Worm (Caenorhabditis elegans) whole organism, L4/young adult: Measurements from ENCODE around the gene emb-1.

ENCODE experiments used
- W03F9.2 ChIP-seq: fragments of 150-350 bp; optimal IDR thresholded peaks from 2 replicates; lab custom pipeline; 2014; ENCODE audit warnings: missing biosample characterization, missing genetic modification characterization
- dao-5 ChIP-seq: sonication (generic microtip); optimal IDR thresholded peaks from 2 replicates; lab custom pipeline; 2016; ENCODE audit warnings: missing genotype, missing genetic modification characterization, moderate library complexity, missing compliant biosample characterization
- him-1 ChIP-seq: sonication (generic microtip); optimal IDR thresholded peaks from 2 replicates; lab custom pipeline; 2016; ENCODE audit warnings: missing genotype, missing genetic modification reagents, missing genetic modification characterization, missing compliant biosample characterization

The emb-1 gene

DNA sequence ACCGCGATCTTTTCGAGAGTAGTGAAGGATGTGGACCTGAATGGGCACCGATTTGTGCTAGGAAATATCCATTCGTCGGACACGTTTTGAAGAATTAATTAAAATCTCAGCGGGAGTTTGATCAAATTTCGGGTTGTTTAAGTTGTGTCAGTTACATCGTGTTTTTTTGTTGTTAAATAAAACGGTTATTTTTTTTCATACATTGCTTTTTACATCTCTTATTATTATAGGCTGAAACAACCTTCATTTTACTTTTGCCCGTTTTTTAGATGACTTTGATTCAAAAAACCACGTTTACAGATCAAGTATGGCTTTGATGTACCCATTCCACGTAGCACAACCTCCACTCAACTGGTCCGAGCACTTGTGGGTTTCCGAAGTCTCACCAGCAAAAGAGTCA lies at the start of gene emb-1:
emb-1 (plus strand) TSS at position 301 of the 400 bp plus-strand sequence.
- TF ChIP-seq dao-5 (no peak), him-1 (tag; lab: Kevin White, UChicago) (no peak), W03F9.2 (tag; lab: Kevin White, UChicago) (no peak)

DNA sequence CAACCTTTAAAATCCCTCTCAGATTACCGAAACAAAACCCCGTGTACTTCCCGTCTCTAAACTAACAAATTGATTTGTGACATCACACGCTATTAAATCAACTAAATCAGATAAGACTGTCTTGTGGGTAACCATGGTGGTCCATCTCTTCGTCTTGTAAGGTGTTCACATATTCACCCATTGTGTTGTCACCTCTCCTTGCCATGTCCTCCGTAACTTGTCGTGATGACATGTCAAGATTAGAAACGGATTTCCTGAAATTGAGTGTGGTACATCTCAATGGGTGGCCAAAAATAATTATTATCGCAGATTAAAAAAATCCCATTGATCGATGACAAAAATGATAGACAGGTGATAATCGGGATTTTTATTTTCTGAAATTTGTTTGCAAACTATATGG lies 48.9 kb upstream of the emb-1 start:
- TF ChIP-seq W03F9.2 (tag; lab: Kevin White, UChicago) (no peak), him-1 (tag; lab: Kevin White, UChicago) (no peak), dao-5 (no peak)

DNA sequence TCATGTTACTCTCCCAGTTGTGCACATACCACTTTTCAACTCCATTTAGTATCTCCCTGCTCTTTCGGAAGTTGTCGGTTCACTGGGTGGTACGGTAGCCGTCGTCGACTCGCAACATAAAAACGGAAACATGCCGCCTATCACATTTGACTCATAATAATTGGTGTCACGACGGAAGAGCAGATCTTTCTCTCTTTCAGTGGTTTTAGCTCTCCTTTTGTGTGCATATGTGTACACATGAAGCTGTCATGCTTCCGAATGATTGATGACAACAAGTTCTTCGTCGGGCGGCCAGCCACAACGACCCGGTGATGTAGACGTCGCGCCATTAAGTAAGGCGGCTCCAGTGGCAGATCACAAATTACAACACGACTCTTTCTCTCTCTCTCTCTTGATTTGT lies 47.5 kb upstream of the emb-1 start:
- TF ChIP-seq W03F9.2 (tag; lab: Kevin White, UChicago) (no peak), dao-5 (no peak), him-1 (tag; lab: Kevin White, UChicago) (no peak)

DNA sequence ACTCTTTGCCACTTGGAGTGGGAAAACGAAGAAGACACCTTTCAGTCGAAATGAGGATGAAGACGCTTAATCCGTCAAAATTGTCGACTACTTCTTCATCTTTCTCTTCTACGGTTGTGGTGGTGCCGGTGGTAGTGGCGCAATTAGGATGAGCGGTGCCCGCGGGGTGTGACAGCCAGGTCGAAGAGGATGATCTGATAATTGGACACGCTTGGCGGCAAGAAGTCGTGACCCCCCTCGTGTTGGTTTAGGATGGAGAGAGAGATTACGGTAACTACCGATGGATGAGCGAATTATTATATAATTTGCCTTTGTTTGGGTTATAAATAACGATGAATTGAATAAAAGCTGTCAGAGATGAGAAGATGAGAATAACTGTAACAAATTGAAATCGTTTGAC lies 46.3 kb upstream of the emb-1 start:
- TF ChIP-seq W03F9.2 (tag; lab: Kevin White, UChicago) (no peak), dao-5 (no peak), him-1 (tag; lab: Kevin White, UChicago) (no peak)

DNA sequence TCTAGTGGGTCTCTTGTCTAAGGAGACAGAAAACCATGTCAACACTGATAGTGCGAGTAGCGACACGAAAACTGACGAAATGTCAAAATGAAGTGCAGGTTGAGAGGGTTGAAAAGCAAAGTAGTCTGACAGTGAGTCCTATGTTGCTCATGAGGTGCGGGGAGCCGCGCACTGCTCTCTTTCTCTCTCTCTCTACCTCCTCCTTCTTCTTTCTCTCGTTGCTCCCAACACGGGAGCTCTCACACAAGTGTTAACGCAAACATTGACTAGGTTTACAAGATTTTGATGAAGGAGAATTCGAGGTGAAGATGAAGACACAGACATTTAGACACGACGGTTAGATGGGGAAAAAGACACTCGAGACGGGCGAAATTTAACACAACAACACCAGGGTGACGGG lies 44.0 kb upstream of the emb-1 start:
- TF ChIP-seq W03F9.2 (tag; lab: Kevin White, UChicago) (no peak), him-1 (tag; lab: Kevin White, UChicago) (no peak), dao-5 (no peak)

DNA sequence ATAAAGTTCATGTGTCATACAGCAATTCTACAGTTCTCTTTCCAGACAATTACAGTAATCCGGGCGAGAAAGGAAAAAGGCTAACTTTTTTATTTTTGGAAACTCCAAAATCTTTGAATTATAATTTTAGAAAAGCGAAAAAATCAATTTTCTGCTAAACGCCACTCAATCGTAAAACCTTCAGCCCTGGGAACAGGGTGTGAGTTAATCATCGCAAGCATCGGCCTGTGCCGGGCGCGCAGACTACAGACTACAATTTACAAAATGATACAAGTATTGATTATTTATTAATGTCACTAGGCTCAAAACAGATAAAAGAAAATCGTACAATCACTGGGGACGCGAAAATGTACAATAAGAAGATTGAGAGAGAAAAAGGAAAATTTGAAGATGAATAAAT lies 42.6 kb upstream of the emb-1 start:
- TF ChIP-seq W03F9.2 (tag; lab: Kevin White, UChicago) (no peak), him-1 (tag; lab: Kevin White, UChicago) (no peak), dao-5 (no peak)

DNA sequence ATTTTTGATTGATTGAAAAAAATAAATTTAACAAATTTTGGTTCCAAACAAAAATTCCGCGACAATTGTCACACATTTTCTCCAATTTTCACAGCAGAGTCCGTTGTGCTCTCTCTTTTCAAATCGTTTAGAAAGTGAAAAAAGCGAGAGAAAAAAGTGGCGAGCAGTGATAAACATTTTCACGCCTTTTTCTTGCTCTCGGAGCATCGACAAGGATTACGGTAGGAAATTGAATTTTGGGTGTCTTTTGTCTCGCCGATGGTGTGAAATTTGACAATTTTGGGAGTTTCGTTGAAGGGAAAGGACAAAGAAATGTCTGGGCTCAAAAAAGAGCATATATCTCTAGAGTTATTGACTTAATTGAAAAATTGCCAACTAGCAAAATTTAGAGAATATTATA lies 38.7 kb upstream of the emb-1 start:
- TF ChIP-seq W03F9.2 (tag; lab: Kevin White, UChicago), result no peak
- TF ChIP-seq dao-5, result no peak
- TF ChIP-seq him-1 (tag; lab: Kevin White, UChicago), result no peak

DNA sequence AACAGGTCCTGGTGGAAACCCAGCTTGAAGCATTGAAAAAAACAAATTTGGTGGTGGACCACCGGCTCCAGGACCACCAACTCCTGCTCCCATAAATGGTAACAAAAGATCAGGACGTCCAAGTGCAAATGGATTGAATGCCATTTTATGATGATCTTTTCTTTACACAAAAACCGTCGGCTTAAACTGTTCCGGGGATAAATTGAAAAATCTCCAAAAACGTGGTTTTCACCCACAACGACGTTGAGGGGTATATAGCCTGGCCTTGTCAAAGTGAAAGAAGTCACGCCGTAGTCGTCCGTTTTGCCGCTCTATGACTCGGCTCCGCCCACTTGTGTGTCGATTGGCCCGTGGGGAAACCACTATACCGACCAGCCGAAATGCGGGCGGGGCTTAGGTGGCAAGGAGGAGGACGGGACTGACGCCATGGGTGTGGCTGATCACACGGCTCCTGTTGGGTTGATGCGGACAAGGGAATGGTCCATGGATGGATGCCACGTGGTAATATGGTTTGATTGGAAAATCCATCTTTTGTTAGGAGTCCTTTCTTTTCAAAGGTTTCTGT lies 37.1 kb upstream of the emb-1 start, which contains the start of gene tbx-2:
tbx-2 (minus strand) TSS at position 264 of the 565 bp plus-strand sequence.
- TF ChIP-seq dao-5 (no peak), him-1 (tag; lab: Kevin White, UChicago) (no peak), W03F9.2 (tag; lab: Kevin White, UChicago) (no peak)

DNA sequence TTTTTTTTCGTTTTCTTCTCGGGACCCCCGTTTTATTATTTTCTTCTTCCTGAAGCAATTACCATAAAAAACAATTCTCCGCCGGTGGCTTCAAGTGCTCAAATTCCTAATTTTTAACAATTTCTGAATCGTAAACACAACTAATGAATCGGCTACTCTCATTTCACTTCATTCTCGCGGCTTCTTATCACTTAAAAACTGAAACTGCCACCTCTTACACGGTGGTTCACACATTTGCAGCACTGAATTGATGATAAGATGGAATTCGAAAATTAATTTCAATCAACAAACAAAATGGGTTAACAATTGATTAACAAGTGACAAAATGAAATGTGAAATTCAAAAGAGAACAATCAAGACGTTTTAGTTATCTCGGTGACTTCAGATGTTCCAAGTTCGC lies 36.1 kb upstream of the emb-1 start:
- no peak for TF ChIP-seq him-1 (tag; lab: Kevin White, UChicago)
- no peak for TF ChIP-seq W03F9.2 (tag; lab: Kevin White, UChicago)
- no peak for TF ChIP-seq dao-5

DNA sequence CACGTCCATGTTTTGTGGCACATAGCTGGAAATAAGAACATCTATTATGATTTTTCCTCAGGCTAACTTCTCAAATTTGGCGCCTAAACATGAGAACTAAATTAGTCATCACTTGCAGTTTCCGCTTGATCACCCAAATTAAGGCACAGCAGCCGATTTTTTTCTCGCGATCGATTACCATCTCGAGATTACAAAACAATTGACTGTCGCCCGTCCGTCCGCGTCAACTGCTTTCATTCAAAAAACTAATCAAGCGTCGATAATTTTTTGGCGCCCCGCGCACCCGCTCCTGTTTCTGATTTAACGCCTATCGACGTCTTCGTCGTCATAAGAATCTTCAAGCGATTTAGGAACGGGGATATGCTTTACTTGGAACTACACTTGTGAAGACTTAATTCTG lies 35.6 kb upstream of the emb-1 start:
- no peak for TF ChIP-seq dao-5
- no peak for TF ChIP-seq W03F9.2 (tag; lab: Kevin White, UChicago)
- no peak for TF ChIP-seq him-1 (tag; lab: Kevin White, UChicago)

DNA sequence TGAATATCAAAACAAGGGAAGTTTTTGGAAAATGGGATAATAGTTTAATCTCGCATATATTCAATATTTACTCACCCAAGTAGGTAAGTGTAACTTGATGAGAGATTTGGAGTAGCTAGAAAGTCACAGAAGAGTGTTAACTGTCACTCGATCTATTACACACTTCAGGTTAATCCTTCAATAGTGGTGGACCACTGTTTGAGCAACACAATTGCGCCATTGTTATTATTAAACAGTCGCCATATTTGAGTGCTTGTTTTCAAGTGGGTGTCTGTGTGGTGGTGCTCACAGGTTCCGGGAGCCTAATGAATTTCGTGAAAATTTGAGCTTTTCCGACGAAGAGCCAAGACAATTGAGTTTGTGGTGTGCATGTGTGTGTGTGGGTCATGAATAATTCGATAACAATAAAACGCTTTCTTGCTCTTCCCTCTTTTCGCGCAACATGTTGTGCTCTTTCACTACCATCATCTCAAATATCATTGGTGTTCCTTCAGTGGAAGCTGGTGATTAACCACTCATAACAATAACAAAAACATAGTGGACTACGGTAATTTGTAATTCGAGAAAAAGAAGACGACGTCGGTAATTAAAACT lies 34.2 kb upstream of the emb-1 start:
- no peak for TF ChIP-seq W03F9.2 (tag; lab: Kevin White, UChicago)
- TF ChIP-seq dao-5, result no peak
- no peak for TF ChIP-seq him-1 (tag; lab: Kevin White, UChicago)

DNA sequence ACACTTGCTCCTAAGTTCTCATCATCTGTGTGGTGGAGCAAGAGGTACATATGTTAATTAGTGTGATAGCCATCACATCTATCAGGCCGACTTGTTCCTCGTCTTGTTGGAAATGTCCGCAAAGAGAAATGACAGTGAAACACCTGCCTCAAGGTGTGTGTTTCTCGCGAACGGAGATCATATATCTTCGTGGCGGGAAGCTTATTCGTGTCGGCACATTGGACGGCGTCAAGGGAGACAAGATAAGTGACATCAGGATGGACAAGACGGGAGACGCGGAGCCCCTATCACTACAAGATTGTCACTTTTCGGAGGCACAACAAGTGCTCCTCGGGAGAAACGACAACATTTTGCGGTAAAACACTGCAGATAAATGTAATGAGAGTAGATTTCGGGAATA lies 33.5 kb upstream of the emb-1 start:
- TF ChIP-seq W03F9.2 (tag; lab: Kevin White, UChicago) (no peak), him-1 (tag; lab: Kevin White, UChicago) (no peak), dao-5 (no peak)

DNA sequence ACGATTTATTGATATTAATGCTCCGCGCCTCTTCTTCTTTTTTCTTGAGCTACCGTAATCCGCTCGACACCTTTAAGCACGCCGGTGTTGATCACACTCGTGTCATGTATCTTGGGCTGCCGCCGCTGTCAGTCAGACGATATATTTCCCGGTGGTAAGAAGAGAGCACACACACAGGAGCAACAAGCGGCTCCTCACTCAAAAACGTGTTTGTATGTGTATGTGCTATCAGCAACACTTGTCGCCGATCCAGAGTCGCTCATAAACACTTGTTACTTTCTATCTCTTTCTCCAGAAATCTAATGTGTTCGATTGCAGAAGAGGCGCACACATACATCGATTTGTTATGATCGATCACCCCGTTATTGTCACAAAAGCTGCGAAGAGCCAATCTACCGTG lies 32.7 kb upstream of the emb-1 start:
- TF ChIP-seq W03F9.2 (tag; lab: Kevin White, UChicago) (no peak), dao-5 (no peak), him-1 (tag; lab: Kevin White, UChicago) (no peak)

DNA sequence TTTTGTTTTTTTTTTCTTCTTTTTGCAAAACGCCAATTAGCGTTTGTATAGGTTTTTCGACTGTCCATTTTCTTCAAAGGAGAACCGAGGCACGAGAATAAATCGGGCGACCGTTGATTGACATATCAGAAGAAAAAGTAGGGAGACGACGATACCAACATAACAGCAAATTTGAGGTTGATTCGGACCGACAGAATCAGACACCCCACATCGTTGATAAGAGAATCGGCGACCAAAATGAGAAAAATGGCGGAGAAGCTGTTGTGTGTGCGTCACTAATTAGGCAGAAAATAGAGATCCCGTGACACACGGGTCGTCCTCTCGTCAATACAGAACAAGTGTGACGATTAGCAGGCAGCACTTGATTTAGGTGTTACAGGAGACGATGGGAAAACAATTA lies 31.3 kb upstream of the emb-1 start:
- no peak for TF ChIP-seq W03F9.2 (tag; lab: Kevin White, UChicago)
- TF ChIP-seq him-1 (tag; lab: Kevin White, UChicago), result no peak
- TF ChIP-seq dao-5, result no peak

DNA sequence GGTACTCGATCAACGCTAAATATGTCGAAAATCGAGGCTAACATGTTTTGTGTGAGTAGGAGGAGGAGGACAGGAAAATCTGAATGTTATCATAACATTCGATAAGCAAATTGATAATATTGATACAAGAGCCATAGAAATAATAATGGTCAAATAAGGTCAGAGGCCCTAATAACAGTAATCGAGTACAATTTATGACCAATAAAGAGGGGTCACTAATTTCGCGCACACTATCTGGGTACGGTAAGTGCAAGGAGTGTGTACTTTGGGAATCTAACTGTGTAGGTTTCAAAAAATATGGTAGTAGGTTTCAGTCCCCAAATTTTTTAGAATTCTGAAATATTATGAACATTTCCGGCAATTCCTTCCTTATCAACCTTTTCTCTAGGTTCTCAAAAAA lies 29.7 kb upstream of the emb-1 start:
- no peak for TF ChIP-seq W03F9.2 (tag; lab: Kevin White, UChicago)
- TF ChIP-seq him-1 (tag; lab: Kevin White, UChicago), result no peak
